Fruit fly (Drosophila melanogaster): ENCODE data around the gene CG6454.

Gene CG6454

dm6 chr3R:24319632-24320341 is 29.2 kb upstream of the CG6454 start (continued):
- TF ChIP-seq gsb-n (tag; optimal IDR thresholded peaks at IDR 0.05), result no peak
- peak; percentile 12 for TF ChIP-seq en (GFP tag; optimal IDR thresholded peaks at IDR 0.05)
- no peak for TF ChIP-seq peb (GFP tag; IDR thresholded peaks at IDR 0.05)
- TF ChIP-seq Sry-δ (GFP tag; optimal IDR thresholded peaks at IDR 0.05), result no peak
- peak; percentile 25; the same call in 1 of the 2 replicates for TF ChIP-seq bbx (GFP tag; IDR thresholded peaks at IDR 0.05; ENCODE audit: partially characterized antibody)
- 0 out of 3 replicates have a peak, but pooled peaks have one; percentile 59 for TF ChIP-seq CG34422 (GFP tag; IDR thresholded peaks at IDR 0.05)
- peak; percentile 4 for TF ChIP-seq CG34376 (GFP tag; optimal IDR thresholded peaks at IDR 0.05)
- no peak for TF ChIP-seq CG15514 (GFP tag; optimal IDR thresholded peaks at IDR 0.05)
- no peak for TF ChIP-seq HmgZ (tag; optimal IDR thresholded peaks at IDR 0.05)
- TF ChIP-seq gro (GFP tag; optimal IDR thresholded peaks at IDR 0.05), result peak; percentile 18
- TF ChIP-seq exex (tag; optimal IDR thresholded peaks at IDR 0.05), result peak; percentile 71
- no peak for TF ChIP-seq nerfin-2 (GFP tag; IDR thresholded peaks at IDR 0.05; ENCODE audit: partially characterized antibody)
- TF ChIP-seq CoRest (tag; optimal IDR thresholded peaks at IDR 0.05), result no peak
- no peak for TF ChIP-seq dmrt99B (tag; optimal IDR thresholded peaks at IDR 0.05)

DNA sequence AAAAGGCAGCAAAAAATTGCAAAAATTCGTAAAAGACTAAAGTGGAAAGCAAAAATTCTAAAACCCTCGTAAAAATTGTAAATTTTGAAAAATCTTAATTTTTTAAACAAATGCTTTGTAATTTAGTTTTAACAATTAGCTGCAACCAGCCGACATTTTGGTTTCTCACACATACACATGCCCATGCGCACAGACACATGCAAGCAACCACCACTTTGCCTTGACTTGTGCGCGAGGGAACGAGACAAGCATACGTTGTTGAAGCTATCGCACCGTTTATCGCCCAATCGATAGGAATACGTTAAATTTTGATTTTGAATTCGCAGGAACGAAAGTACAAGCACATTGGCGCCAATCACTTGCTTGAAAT is 28.7 kb upstream of the CG6454 start:
- TF ChIP-seq CG7839 (tag; optimal IDR thresholded peaks at IDR 0.05) (no peak), dm (GFP tag; optimal IDR thresholded peaks at IDR 0.05) (peak; percentile 28), Drgx (GFP tag; IDR thresholded peaks at IDR 0.05) (no peak), Stat92E (GFP tag; optimal IDR thresholded peaks at IDR 0.05) (no peak), CG1832 (GFP tag; optimal IDR thresholded peaks at IDR 0.05) (peak; percentile 66), bab2 (GFP tag; optimal IDR thresholded peaks at IDR 0.05) (no peak), phol (tag; optimal IDR thresholded peaks at IDR 0.05) (peak; percentile 98), CG34376 (GFP tag; optimal IDR thresholded peaks at IDR 0.05) (peak; percentile 10), Med (GFP tag) (peak; percentile 76), trem (tag; optimal IDR thresholded peaks at IDR 0.05) (peak; percentile 14), Rfx (GFP tag; IDR thresholded peaks at IDR 0.05) (peak; percentile 52; the same call in 1 of the 2 replicates), Hmr (GFP tag; optimal IDR thresholded peaks at IDR 0.05) (no peak), ato (GFP tag; IDR thresholded peaks at IDR 0.05; ENCODE audit: partially characterized antibody) (peak; percentile 68), mirr (GFP tag; optimal IDR thresholded peaks at IDR 0.05) (no peak), chif (GFP tag; optimal IDR thresholded peaks at IDR 0.05) (no peak), Mad (GFP tag; optimal IDR thresholded peaks at IDR 0.05) (no peak), tx (GFP tag; optimal IDR thresholded peaks at IDR 0.05) (no peak), CG4328 (GFP tag; optimal IDR thresholded peaks at IDR 0.05) (no peak), Abd-B (GFP tag; optimal IDR thresholded peaks at IDR 0.05) (no peak), Deaf1 (tag; optimal IDR thresholded peaks at IDR 0.05) (no peak), CG10462 (GFP tag; optimal IDR thresholded peaks at IDR 0.05) (no peak), NfI (GFP tag; optimal IDR thresholded peaks at IDR 0.05) (no peak), slp2 (GFP tag; optimal IDR thresholded peaks at IDR 0.05) (no peak), CG2116 (GFP tag; optimal IDR thresholded peaks at IDR 0.05) (peak; percentile 67), Doc3 (GFP tag; IDR thresholded peaks at IDR 0.05; ENCODE audit: partially characterized antibody) (peak; percentile 38; the same call in 1 of the 3 replicates), cg (GFP tag; optimal IDR thresholded peaks at IDR 0.05) (peak; percentile 97), CoRest (tag; optimal IDR thresholded peaks at IDR 0.05) (no peak), CG15696 (tag; optimal IDR thresholded peaks at IDR 0.05) (no peak), aop (GFP tag; IDR thresholded peaks at IDR 0.05) (no peak), lilli (GFP tag; optimal IDR thresholded peaks at IDR 0.05) (no peak), Ssrp (tag; optimal IDR thresholded peaks at IDR 0.05) (no peak), CrebB (tag; optimal IDR thresholded peaks at IDR 0.05) (no peak), CG11456 (GFP tag; IDR thresholded peaks at IDR 0.05) (no peak), CG6854 (GFP tag; optimal IDR thresholded peaks at IDR 0.05) (no peak), CG10209 (GFP tag; optimal IDR thresholded peaks at IDR 0.05) (no peak), mld (GFP tag; IDR thresholded peaks at IDR 0.05; ENCODE audit: partially characterized antibody) (peak; percentile 62; the same call in 2 of the 3 replicates)
